Worm (Caenorhabditis elegans) whole organism, late embryonic: ENCODE data around the gene acdh-11.

ENCODE experiments used
- C38D4.7 ChIP-seq: fragments of 200-800 bp; sonication (Bioruptor generic); optimal IDR thresholded peaks from 2 replicates; lab custom pipeline; 2018; ENCODE audit warnings: mild to moderate bottlenecking, missing genetic modification characterization, moderate library complexity, missing compliant biosample characterization
- F13H6.1 ChIP-seq: sonication (generic microtip); optimal IDR thresholded peaks from 2 replicates; lab custom pipeline; 2016; ENCODE audit warnings: missing genetic modification characterization, missing compliant biosample characterization
- K09A11.1 ChIP-seq: sonication (generic microtip); optimal IDR thresholded peaks from 2 replicates; lab custom pipeline; 2017; ENCODE audit warnings: antibody characterized with exemption, mild to moderate bottlenecking, missing genetic modification characterization, missing compliant biosample characterization; ENCODE audit not compliant: insufficient read depth
- T23F11.4 ChIP-seq: fragments of 200-800 bp; sonication (Bioruptor generic); optimal IDR thresholded peaks from 2 replicates; lab custom pipeline; 2018; ENCODE audit warnings: mild to moderate bottlenecking, missing genetic modification characterization, missing compliant biosample characterization
- ama-1 ChIP-seq: fragments of 150-350 bp; optimal IDR thresholded peaks from 2 replicates; lab custom pipeline; 2014
- ceh-14 ChIP-seq: sonication (generic microtip); optimal IDR thresholded peaks from 2 replicates; lab custom pipeline; 2016; ENCODE audit warnings: missing genotype, missing genetic modification characterization, missing compliant biosample characterization
- ceh-18 ChIP-seq: sonication (generic microtip); optimal IDR thresholded peaks from 2 replicates; lab custom pipeline; 2016; ENCODE audit warnings: missing genetic modification characterization, missing compliant biosample characterization
- ceh-2 ChIP-seq: sonication (generic microtip); optimal IDR thresholded peaks from 2 replicates; lab custom pipeline; 2016; ENCODE audit warnings: missing genotype, missing genetic modification characterization, missing compliant biosample characterization
- ceh-31 ChIP-seq: sonication (generic microtip); optimal IDR thresholded peaks from 2 replicates; lab custom pipeline; 2016; ENCODE audit warnings: missing genetic modification characterization, missing compliant biosample characterization
- ceh-34 ChIP-seq: sonication (generic microtip); optimal IDR thresholded peaks from 2 replicates; lab custom pipeline; 2016; ENCODE audit warnings: mild to moderate bottlenecking, missing genetic modification characterization, missing compliant biosample characterization
- ceh-45 ChIP-seq: fragments of 200-800 bp; sonication (Bioruptor generic); IDR thresholded peaks from 2 replicates; pipeline ENCODE4 v1.3.6; 2022; ENCODE audit warnings: missing genetic modification reagents, missing genetic modification characterization, missing compliant biosample characterization
- ceh-48 ChIP-seq: sonication (generic microtip); optimal IDR thresholded peaks from 2 replicates; lab custom pipeline; 2016; ENCODE audit warnings: missing genetic modification characterization, inconsistent platforms, missing compliant biosample characterization
- ceh-6 ChIP-seq: fragments of 200-800 bp; sonication (Bioruptor generic); optimal IDR thresholded peaks from 2 replicates; lab custom pipeline; 2018; ENCODE audit warnings: mild to moderate bottlenecking, missing genetic modification characterization, missing compliant biosample characterization
- che-1 ChIP-seq: sonication (generic microtip); optimal IDR thresholded peaks from 2 replicates; lab custom pipeline; 2016; ENCODE audit warnings: mild to moderate bottlenecking, missing genetic modification characterization, missing compliant biosample characterization
- dmd-4 ChIP-seq: sonication (generic microtip); optimal IDR thresholded peaks from 2 replicates; lab custom pipeline; 2016; ENCODE audit warnings: borderline replicate concordance, missing genetic modification characterization, missing compliant biosample characterization
- elt-4 ChIP-seq: sonication (generic microtip); optimal IDR thresholded peaks from 2 replicates; lab custom pipeline; 2016; ENCODE audit warnings: missing genetic modification characterization, missing compliant biosample characterization
- eyg-1 ChIP-seq: sonication (generic microtip); optimal IDR thresholded peaks from 2 replicates; lab custom pipeline; 2016; ENCODE audit warnings: missing genotype, missing genetic modification characterization, missing compliant biosample characterization
- fax-1 ChIP-seq: sonication (generic microtip); optimal IDR thresholded peaks from 2 replicates; lab custom pipeline; 2016; ENCODE audit warnings: missing genotype, missing genetic modification characterization, missing compliant biosample characterization
- gmeb-2 ChIP-seq: sonication (generic microtip); optimal IDR thresholded peaks from 2 replicates; lab custom pipeline; 2016; ENCODE audit warnings: missing genetic modification characterization, inconsistent platforms, missing compliant biosample characterization
- hlh-13 ChIP-seq: fragments of 200-800 bp; sonication (Bioruptor generic); optimal IDR thresholded peaks from 2 replicates; lab custom pipeline; 2018; ENCODE audit warnings: mild to moderate bottlenecking, missing genetic modification characterization, missing compliant biosample characterization
- hlh-30 ChIP-seq: sonication (generic microtip); optimal IDR thresholded peaks from 2 replicates; lab custom pipeline; 2017; ENCODE audit warnings: antibody characterized with exemption, missing genetic modification characterization, missing compliant biosample characterization; ENCODE audit not compliant: insufficient read depth
- lin-11 ChIP-seq: fragments of 200-800 bp; sonication (Bioruptor generic); optimal IDR thresholded peaks from 2 replicates; lab custom pipeline; 2018; ENCODE audit warnings: mild to moderate bottlenecking, missing genetic modification characterization, missing compliant biosample characterization
- madf-2 ChIP-seq: sonication (generic microtip); optimal IDR thresholded peaks from 2 replicates; lab custom pipeline; 2017; ENCODE audit warnings: missing genetic modification characterization, missing compliant biosample characterization
- mec-3 ChIP-seq: sonication (generic microtip); optimal IDR thresholded peaks from 2 replicates; lab custom pipeline; 2016; ENCODE audit warnings: borderline replicate concordance, missing genetic modification characterization, missing compliant biosample characterization
- nfya-1 ChIP-seq: sonication (generic microtip); optimal IDR thresholded peaks from 2 replicates; lab custom pipeline; 2017; ENCODE audit warnings: missing genetic modification characterization, mild to moderate bottlenecking, missing compliant biosample characterization, antibody characterized with exemption, moderate library complexity
- nhr-232 ChIP-seq: sonication (generic microtip); optimal IDR thresholded peaks from 2 replicates; lab custom pipeline; 2016; ENCODE audit warnings: missing genetic modification characterization, missing compliant biosample characterization
- pag-3 ChIP-seq: sonication (generic microtip); optimal IDR thresholded peaks from 2 replicates; lab custom pipeline; 2016; ENCODE audit warnings: missing compliant biosample characterization, missing genetic modification characterization, borderline replicate concordance
- pat-9 ChIP-seq: fragments of 200-800 bp; sonication (Bioruptor generic); optimal IDR thresholded peaks from 2 replicates; lab custom pipeline; 2018; ENCODE audit warnings: mild to moderate bottlenecking, missing genetic modification characterization, moderate library complexity, missing compliant biosample characterization
- pax-1 ChIP-seq: fragments of 150-350 bp; optimal IDR thresholded peaks from 2 replicates; lab custom pipeline; 2014; ENCODE audit warnings: missing biosample characterization, missing genetic modification characterization
- pha-2 ChIP-seq: sonication (generic microtip); optimal IDR thresholded peaks from 2 replicates; lab custom pipeline; 2017; ENCODE audit warnings: mild to moderate bottlenecking, missing genetic modification characterization, missing compliant biosample characterization
- sox-2 ChIP-seq: fragments of 200-800 bp; sonication (Bioruptor generic); IDR thresholded peaks from 2 replicates; pipeline ENCODE4 v1.3.6; 2022; ENCODE audit warnings: missing genetic modification reagents, missing genetic modification characterization, missing compliant biosample characterization
- syd-9 ChIP-seq: sonication (generic microtip); optimal IDR thresholded peaks from 2 replicates; lab custom pipeline; 2016; ENCODE audit warnings: mild to moderate bottlenecking, missing genetic modification characterization, moderate library complexity, missing compliant biosample characterization
- tbx-2 ChIP-seq: sonication (generic microtip); optimal IDR thresholded peaks from 2 replicates; lab custom pipeline; 2016; ENCODE audit warnings: missing genetic modification characterization, missing compliant biosample characterization
- unc-42 ChIP-seq: sonication (generic microtip); optimal IDR thresholded peaks from 2 replicates; lab custom pipeline; 2016; ENCODE audit warnings: missing genotype, missing genetic modification characterization, missing compliant biosample characterization
- unc-86 ChIP-seq: sonication (generic microtip); optimal IDR thresholded peaks from 2 replicates; lab custom pipeline; 2016; ENCODE audit warnings: missing genetic modification characterization, missing compliant biosample characterization
- ztf-16 ChIP-seq: sonication (generic microtip); optimal IDR thresholded peaks from 2 replicates; lab custom pipeline; 2017; ENCODE audit warnings: missing genetic modification characterization, missing compliant biosample characterization

The acdh-11 gene

ce11 chrIII:10599699-10600098 lies 33.6 kb downstream of the acdh-11 start:
- TF ChIP-seq fax-1 (tag; lab: Kevin White, UChicago) (no peak), F13H6.1 (no peak), unc-42 (tag; lab: Kevin White, UChicago) (peak; percentile 34), ceh-34 (tag; lab: Kevin White, UChicago) (no peak), K09A11.1 (tag; lab: Kevin White, UChicago) (no peak), T23F11.4 (GFP tag; lab: Kevin White, UChicago) (no peak), ceh-31 (tag; lab: Kevin White, UChicago) (peak; percentile 45), hlh-13 (GFP tag; lab: Kevin White, UChicago) (no peak), lin-11 (tag; lab: Kevin White, UChicago) (no peak), ztf-16 (no peak), madf-2 (no peak), ceh-2 (tag; lab: Kevin White, UChicago) (no peak), nfya-1 (tag; lab: Kevin White, UChicago) (peak; percentile 11), ceh-18 (tag; lab: Kevin White, UChicago) (peak; percentile 5), hlh-30 (tag; lab: Kevin White, UChicago) (peak; percentile 98), pax-1 (no peak), ceh-14 (tag; lab: Kevin White, UChicago) (peak; percentile 4)

ce11 chrIII:10600138-10600626 lies 34.1 kb downstream of the acdh-11 start, which contains the start of gene epg-6:
TSS of gene epg-6 (minus strand) at chrIII:10600188.
- TF ChIP-seq unc-86 (tag; lab: Kevin White, UChicago), result no peak
- no peak for TF ChIP-seq ceh-45 (GFP tag; lab: Robert Waterston, UW)
- TF ChIP-seq ama-1 (lab: Kevin White, UChicago), result no peak
- TF ChIP-seq C38D4.7 (GFP tag; lab: Kevin White, UChicago), result no peak
- no peak for TF ChIP-seq che-1 (tag; lab: Kevin White, UChicago)
- no peak for TF ChIP-seq pat-9 (tag; lab: Kevin White, UChicago)
- no peak for TF ChIP-seq tbx-2 (tag; lab: Kevin White, UChicago)
- TF ChIP-seq, all 69 proteins: peak for 0

ce11 chrIII:10600894-10601293 lies 34.8 kb downstream of the acdh-11 start:
- no peak for TF ChIP-seq dmd-4
- no peak for TF ChIP-seq C38D4.7 (GFP tag; lab: Kevin White, UChicago)
- TF ChIP-seq sox-2 (GFP tag; lab: Robert Waterston, UW), result no peak
- TF ChIP-seq ceh-48 (tag; lab: Kevin White, UChicago), result no peak
- no peak for TF ChIP-seq pag-3 (tag; lab: Kevin White, UChicago)
- no peak for TF ChIP-seq mec-3 (tag; lab: Kevin White, UChicago)
- TF ChIP-seq che-1 (tag; lab: Kevin White, UChicago), result no peak
- TF ChIP-seq syd-9 (tag; lab: Kevin White, UChicago), result no peak
- no peak for TF ChIP-seq pha-2 (tag; lab: Kevin White, UChicago)
- TF ChIP-seq elt-4 (tag; lab: Kevin White, UChicago), result no peak
- no peak for TF ChIP-seq ceh-6 (GFP tag; lab: Kevin White, UChicago)
- TF ChIP-seq eyg-1 (tag; lab: Kevin White, UChicago), result no peak

ce11 chrIII:10603248-10603647 lies 37.2 kb downstream of the acdh-11 start, which contains the start of gene Y39A1A.2:
TSS of gene Y39A1A.2 (minus strand) at chrIII:10603566.
- TF ChIP-seq ceh-31 (tag; lab: Kevin White, UChicago), result no peak

- TF ChIP-seq elt-4 (tag; lab: Kevin White, UChicago) (no peak), sox-2 (GFP tag; lab: Robert Waterston, UW) (no peak), hlh-30 (tag; lab: Kevin White, UChicago) (peak; percentile 10), syd-9 (tag; lab: Kevin White, UChicago) (no peak), nhr-232 (tag; lab: Kevin White, UChicago) (no peak), madf-2 (no peak), gmeb-2 (no peak), dmd-4 (no peak)
These were observed 38.3 kb downstream of the acdh-11 start for ce11 chrIII:10604325-10604724.
